Fruit fly (Drosophila melanogaster) S2 (cell line): ENCODE measurements around the gene Hyls1.

Source experiments
- CG8478 ChIP-seq: fragments of >200 bp; optimal IDR thresholded peaks from 2 replicates; lab custom pipeline; 2018
- CTCF ChIP-seq, 2 experiments: fragments of >200 bp; optimal IDR thresholded peaks; 2 replicates each; lab custom pipeline; 2018

DNA sequence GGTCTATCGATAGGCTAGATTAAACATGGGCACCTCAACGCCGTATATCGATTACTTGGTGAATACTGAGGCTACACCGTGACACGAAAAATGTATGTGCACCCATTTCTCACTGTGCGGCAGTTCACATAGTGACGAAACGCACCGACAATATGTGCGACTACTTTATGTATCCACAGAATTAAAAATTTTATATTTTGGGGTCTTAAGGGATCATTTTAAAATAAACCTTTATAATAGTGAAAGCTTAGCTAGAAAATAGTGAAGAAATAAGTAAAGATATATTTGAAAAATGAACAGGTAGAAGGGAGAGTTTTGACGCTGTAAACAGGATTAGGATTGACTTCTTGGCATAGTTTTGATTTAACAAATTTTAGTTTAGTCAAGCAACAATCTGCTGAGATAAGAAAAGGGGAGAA lies 23.3 kb downstream of the Hyls1 start, which contains the start of gene mRpL4:
- TF ChIP-seq CG8478 (lab: Kevin White, UChicago), result no peak
- TF ChIP-seq CTCF (optimal IDR thresholded peaks at IDR 0.05; lab: Kevin White, UChicago), result peak in 1 of 2 experiments; percentile 19
